Worm (Caenorhabditis elegans): ENCODE data around the gene C33A12.4.

Gene C33A12.4

ce11 chrIV:9534342-9534741 is 24.0 kb upstream of the C33A12.4 start:
- TF ChIP-seq hmbx-1 (tag; optimal IDR thresholded peaks at IDR 0.05) (no peak), B0310.2 (tag; optimal IDR thresholded peaks at IDR 0.05) (no peak), ama-1 (optimal IDR thresholded peaks at IDR 0.05) (no peak), pes-1 (GFP tag; IDR thresholded peaks at IDR 0.05) (no peak), hmg-4 (GFP tag; optimal IDR thresholded peaks at IDR 0.05) (no peak), scrt-1 (GFP tag; IDR thresholded peaks at IDR 0.05) (no peak), flt-1 (GFP tag; IDR thresholded peaks at IDR 0.05) (no peak)

- TF ChIP-seq B0310.2 (tag; optimal IDR thresholded peaks at IDR 0.05) = no peak
- TF ChIP-seq scrt-1 (GFP tag; IDR thresholded peaks at IDR 0.05) = no peak
- no peak for TF ChIP-seq flt-1 (GFP tag; IDR thresholded peaks at IDR 0.05)
- TF ChIP-seq ceh-13 (GFP tag; optimal IDR thresholded peaks at IDR 0.05) = no peak
- no peak for TF ChIP-seq F13C5.2 (tag; optimal IDR thresholded peaks at IDR 0.05)
- TF ChIP-seq sea-1 (GFP tag; conservative IDR thresholded peaks at IDR 0.05) = no peak
- TF ChIP-seq tbx-37 (GFP tag; conservative IDR thresholded peaks at IDR 0.05) = no peak
- no peak for TF ChIP-seq aly-1 (tag; optimal IDR thresholded peaks at IDR 0.05)
- TF ChIP-seq tbx-11 (GFP tag; IDR thresholded peaks at IDR 0.05) = no peak
- no peak for TF ChIP-seq ceh-36 (tag; optimal IDR thresholded peaks at IDR 0.05)
- no peak for TF ChIP-seq tra-4 (tag; optimal IDR thresholded peaks at IDR 0.05)
Measured at ce11 chrIV:9533071-9533470, 22.7 kb upstream of the C33A12.4 start, which contains the start of gene F56H11.2. Gene F56H11.2 (minus strand): TSS chrIV:9533171.

- no peak for TF ChIP-seq tbx-11 (GFP tag; IDR thresholded peaks at IDR 0.05)
- no peak for TF ChIP-seq ceh-13 (GFP tag; optimal IDR thresholded peaks at IDR 0.05)
- TF ChIP-seq scrt-1 (GFP tag; IDR thresholded peaks at IDR 0.05) = no peak
- no peak for TF ChIP-seq hmbx-1 (tag; optimal IDR thresholded peaks at IDR 0.05)
- TF ChIP-seq hnd-1 (tag; optimal IDR thresholded peaks at IDR 0.05) = no peak
- no peak for TF ChIP-seq ets-7 (tag; optimal IDR thresholded peaks at IDR 0.05)
- no peak for TF ChIP-seq hmg-4 (GFP tag; optimal IDR thresholded peaks at IDR 0.05)
- no peak for TF ChIP-seq tbx-37 (GFP tag; conservative IDR thresholded peaks at IDR 0.05)
- no peak for TF ChIP-seq tra-4 (tag; optimal IDR thresholded peaks at IDR 0.05)
- no peak for TF ChIP-seq sea-1 (GFP tag; conservative IDR thresholded peaks at IDR 0.05)
- TF ChIP-seq ceh-36 (tag; optimal IDR thresholded peaks at IDR 0.05) = no peak
- TF ChIP-seq B0310.2 (tag; optimal IDR thresholded peaks at IDR 0.05) = no peak
- no peak for TF ChIP-seq aly-1 (tag; optimal IDR thresholded peaks at IDR 0.05)
- TF ChIP-seq F13C5.2 (tag; optimal IDR thresholded peaks at IDR 0.05) = no peak
- no peak for TF ChIP-seq ama-1 (optimal IDR thresholded peaks at IDR 0.05)
Measured at ce11 chrIV:9530768-9531167, 20.4 kb upstream of the C33A12.4 start.

- TF ChIP-seq B0310.2 (tag; optimal IDR thresholded peaks at IDR 0.05) (no peak), F13C5.2 (tag; optimal IDR thresholded peaks at IDR 0.05) (no peak), flt-1 (GFP tag; IDR thresholded peaks at IDR 0.05) (no peak), tra-4 (tag; optimal IDR thresholded peaks at IDR 0.05) (no peak), hnd-1 (tag; optimal IDR thresholded peaks at IDR 0.05) (no peak), ama-1 (optimal IDR thresholded peaks at IDR 0.05) (no peak), tbx-37 (GFP tag; conservative IDR thresholded peaks at IDR 0.05) (no peak), pes-1 (GFP tag; IDR thresholded peaks at IDR 0.05) (no peak), ceh-36 (tag; optimal IDR thresholded peaks at IDR 0.05) (no peak), ceh-13 (GFP tag; optimal IDR thresholded peaks at IDR 0.05) (no peak), aly-1 (tag; optimal IDR thresholded peaks at IDR 0.05) (no peak), ets-7 (tag; optimal IDR thresholded peaks at IDR 0.05) (no peak), tbx-11 (GFP tag; IDR thresholded peaks at IDR 0.05) (no peak), hmg-4 (GFP tag; optimal IDR thresholded peaks at IDR 0.05) (no peak)
Measured at ce11 chrIV:9529647-9530046, 19.3 kb upstream of the C33A12.4 start, which contains the start of gene elo-7. Gene elo-7 (plus strand): TSS chrIV:9529947.

- TF ChIP-seq tbx-11 (GFP tag; IDR thresholded peaks at IDR 0.05) (no peak), ama-1 (optimal IDR thresholded peaks at IDR 0.05) (no peak), tbx-37 (GFP tag; conservative IDR thresholded peaks at IDR 0.05) (no peak), hmbx-1 (tag; optimal IDR thresholded peaks at IDR 0.05) (no peak), scrt-1 (GFP tag; IDR thresholded peaks at IDR 0.05) (no peak), tra-4 (tag; optimal IDR thresholded peaks at IDR 0.05) (no peak), ets-7 (tag; optimal IDR thresholded peaks at IDR 0.05) (no peak), aly-1 (tag; optimal IDR thresholded peaks at IDR 0.05) (no peak), ceh-36 (tag; optimal IDR thresholded peaks at IDR 0.05) (no peak), sea-1 (GFP tag; conservative IDR thresholded peaks at IDR 0.05) (no peak), B0310.2 (tag; optimal IDR thresholded peaks at IDR 0.05) (no peak), hnd-1 (tag; optimal IDR thresholded peaks at IDR 0.05) (no peak), hmg-4 (GFP tag; optimal IDR thresholded peaks at IDR 0.05) (no peak), ceh-13 (GFP tag; optimal IDR thresholded peaks at IDR 0.05) (no peak), pes-1 (GFP tag; IDR thresholded peaks at IDR 0.05) (no peak)
Measured at ce11 chrIV:9527002-9527401, 16.6 kb upstream of the C33A12.4 start.

ce11 chrIV:9525682-9526416 is 15.5 kb upstream of the C33A12.4 start, which contains the start of gene elo-1:
Gene elo-1 (plus strand): TSS chrIV:9526366.
- TF ChIP-seq tra-4 (tag; optimal IDR thresholded peaks at IDR 0.05) (no peak), ceh-13 (GFP tag; optimal IDR thresholded peaks at IDR 0.05) (no peak), hmbx-1 (tag; optimal IDR thresholded peaks at IDR 0.05) (no peak), tbx-37 (GFP tag; conservative IDR thresholded peaks at IDR 0.05) (no peak), aly-1 (tag; optimal IDR thresholded peaks at IDR 0.05) (no peak), hmg-4 (GFP tag; optimal IDR thresholded peaks at IDR 0.05) (no peak), B0310.2 (tag; optimal IDR thresholded peaks at IDR 0.05) (no peak), ama-1 (optimal IDR thresholded peaks at IDR 0.05) (no peak), ets-7 (tag; optimal IDR thresholded peaks at IDR 0.05) (no peak), tbx-11 (GFP tag; IDR thresholded peaks at IDR 0.05) (no peak), sea-1 (GFP tag; conservative IDR thresholded peaks at IDR 0.05) (no peak), F13C5.2 (tag; optimal IDR thresholded peaks at IDR 0.05) (no peak), flt-1 (GFP tag; IDR thresholded peaks at IDR 0.05) (no peak), pes-1 (GFP tag; IDR thresholded peaks at IDR 0.05) (no peak), scrt-1 (GFP tag; IDR thresholded peaks at IDR 0.05) (no peak), ceh-36 (tag; optimal IDR thresholded peaks at IDR 0.05) (no peak), hnd-1 (tag; optimal IDR thresholded peaks at IDR 0.05) (no peak)
